Worm (Caenorhabditis elegans): ENCODE measurements around the gene cpn-2.

- no peak for TF ChIP-seq F13C5.2 (tag; optimal IDR thresholded peaks at IDR 0.05)
- no peak for TF ChIP-seq ama-1 (optimal IDR thresholded peaks at IDR 0.05)
Observed at ce11 chrII:299684-300083, 37.9 kb upstream of the cpn-2 start, which contains the start of gene K01A2.6.
